Fruit fly (Drosophila melanogaster) whole organism, embryonic: ENCODE data around the gene PGAP2.
A peak's percentile ranks its signal among the peaks of the same experiment; 100 is the strongest.

Source experiments
- ATbp ChIP-seq: fragments of 200-800 bp; sonication (Bioruptor generic); optimal IDR thresholded peaks from 2 replicates; lab custom pipeline; 2017; ENCODE audit warnings: missing biosample characterization, mild to moderate bottlenecking, missing genetic modification characterization, missing genetic modification reagents
- Abd-B ChIP-seq: fragments of 200-800 bp; sonication (Bioruptor generic); optimal IDR thresholded peaks from 2 replicates; lab custom pipeline; 2018; ENCODE audit warnings: missing biosample characterization, mild to moderate bottlenecking, missing genetic modification characterization, moderate library complexity
- B-H1 ChIP-seq: fragments of 200-800 bp; sonication (Bioruptor generic); IDR thresholded peaks from 3 replicates; pipeline ENCODE4 v1.3.6; 2022; ENCODE audit warnings: missing biosample characterization, missing genetic modification characterization
- BtbVII ChIP-seq: fragments of 200-800 bp; sonication (Bioruptor generic); optimal IDR thresholded peaks from 3 replicates; lab custom pipeline; 2017; ENCODE audit warnings: missing biosample characterization, mild to moderate bottlenecking, missing genetic modification characterization
- CG10431 ChIP-seq: fragments of 200-800 bp; sonication (Bioruptor generic); optimal IDR thresholded peaks from 3 replicates; lab custom pipeline; 2018; ENCODE audit warnings: missing biosample characterization, mild to moderate bottlenecking, missing genetic modification characterization
- CG10654 ChIP-seq: fragments of 200-800 bp; sonication (Bioruptor generic); optimal IDR thresholded peaks from 2 replicates; lab custom pipeline; 2016; ENCODE audit warnings: missing biosample characterization, missing genetic modification characterization
- CG12219 ChIP-seq: fragments of 200-800 bp; sonication (Bioruptor generic); optimal IDR thresholded peaks from 3 replicates; lab custom pipeline; 2018; ENCODE audit warnings: missing biosample characterization, mild to moderate bottlenecking, missing genetic modification characterization
- CG12769 ChIP-seq: fragments of 200-800 bp; sonication (Bioruptor generic); optimal IDR thresholded peaks from 2 replicates; lab custom pipeline; 2019; ENCODE audit warnings: missing biosample characterization, mild to moderate bottlenecking, missing genetic modification characterization, moderate library complexity
- CG12942 ChIP-seq: fragments of 200-800 bp; sonication (Bioruptor generic); optimal IDR thresholded peaks from 3 replicates; lab custom pipeline; 2016; ENCODE audit warnings: missing biosample characterization, missing genetic modification characterization
- CG13424 ChIP-seq: fragments of 200-800 bp; sonication (Bioruptor generic); optimal IDR thresholded peaks from 2 replicates; lab custom pipeline; 2019; ENCODE audit warnings: missing biosample characterization, mild to moderate bottlenecking, missing genetic modification characterization, moderate library complexity
- CG13775 ChIP-seq: fragments of 200-800 bp; sonication (Bioruptor generic); optimal IDR thresholded peaks from 3 replicates; lab custom pipeline; 2017; ENCODE audit warnings: missing biosample characterization, mild to moderate bottlenecking, missing genetic modification characterization
- CG15514 ChIP-seq: fragments of 200-800 bp; sonication (Bioruptor generic); optimal IDR thresholded peaks from 3 replicates; lab custom pipeline; 2017; ENCODE audit warnings: missing biosample characterization, missing genetic modification characterization, mild to moderate bottlenecking, moderate library complexity, missing genetic modification reagents
- CG16863 ChIP-seq: fragments of 200-800 bp; sonication (Bioruptor generic); optimal IDR thresholded peaks from 3 replicates; lab custom pipeline; 2016; ENCODE audit warnings: missing biosample characterization, missing genetic modification characterization
- CG1792 ChIP-seq: fragments of 200-800 bp; sonication (Bioruptor generic); optimal IDR thresholded peaks from 2 replicates; lab custom pipeline; 2016; ENCODE audit warnings: missing biosample characterization, missing genetic modification characterization
- CG2712 ChIP-seq: fragments of 200-800 bp; optimal IDR thresholded peaks from 3 replicates; lab custom pipeline; 2019; ENCODE audit warnings: missing biosample characterization, mild to moderate bottlenecking, missing genetic modification characterization, moderate library complexity
- CG3847 ChIP-seq: fragments of 200-800 bp; sonication (Bioruptor generic); IDR thresholded peaks from 2 replicates; pipeline ENCODE4 v1.3.6; 2022; ENCODE audit warnings: missing biosample characterization, missing genetic modification characterization
- CG7786 ChIP-seq: fragments of 200-800 bp; sonication (Bioruptor generic); optimal IDR thresholded peaks from 2 replicates; lab custom pipeline; 2016; ENCODE audit warnings: missing biosample characterization, missing genetic modification characterization
- CG8478 ChIP-seq: fragments of >200 bp; optimal IDR thresholded peaks from 2 replicates; lab custom pipeline; 2018
- D19A ChIP-seq: fragments of 200-800 bp; optimal IDR thresholded peaks from 3 replicates; lab custom pipeline; 2019; ENCODE audit warnings: missing biosample characterization, mild to moderate bottlenecking, missing genetic modification characterization, moderate library complexity
- Deaf1 ChIP-seq: fragments of 200-800 bp; optimal IDR thresholded peaks from 3 replicates; lab custom pipeline; 2019; ENCODE audit warnings: missing biosample characterization, mild to moderate bottlenecking, missing genetic modification characterization, moderate library complexity
- Dfd ChIP-seq, 2 experiments: fragments of >200 bp; optimal IDR thresholded peaks; 2 replicates each; lab custom pipeline; 2017; ENCODE audit warnings: missing biosample characterization in 2 of 2, missing genetic modification characterization in 2 of 2
- Hsf ChIP-seq: fragments of 200-800 bp; sonication (Bioruptor generic); optimal IDR thresholded peaks from 3 replicates; lab custom pipeline; 2016; ENCODE audit warnings: missing biosample characterization, missing genetic modification characterization
- Jarid2 ChIP-seq: fragments of 200-800 bp; sonication (Bioruptor generic); optimal IDR thresholded peaks from 3 replicates; lab custom pipeline; 2017; ENCODE audit warnings: mild to moderate bottlenecking, missing biosample characterization, missing genetic modification reagents, missing genetic modification characterization
- Poxn ChIP-seq: fragments of 200-800 bp; sonication (Bioruptor generic); IDR thresholded peaks from 2 replicates; pipeline ENCODE4 v1.3.6; 2022; ENCODE audit warnings: missing biosample characterization, missing genetic modification characterization
- Usf ChIP-seq: fragments of 200-800 bp; sonication (Bioruptor generic); optimal IDR thresholded peaks from 2 replicates; lab custom pipeline; 2017; ENCODE audit warnings: missing genotype, missing biosample characterization, missing genetic modification characterization
- ase ChIP-seq: fragments of 200-800 bp; sonication (Bioruptor generic); IDR thresholded peaks from 3 replicates; pipeline ENCODE4 v1.3.6; 2022; ENCODE audit warnings: missing biosample characterization, missing genetic modification characterization
- ato ChIP-seq: fragments of 200-800 bp; sonication (Bioruptor generic); IDR thresholded peaks from 2 replicates; pipeline ENCODE4 v1.3.6; 2022; ENCODE audit warnings: missing biosample characterization, missing genetic modification characterization; ENCODE audit not compliant: partially characterized antibody
- bbx ChIP-seq: fragments of 200-800 bp; sonication (Bioruptor generic); IDR thresholded peaks from 2 replicates; pipeline ENCODE4 v1.3.6; 2022; ENCODE audit warnings: missing biosample characterization, missing genetic modification characterization; ENCODE audit not compliant: partially characterized antibody
- chn ChIP-seq: fragments of 200-800 bp; sonication (Bioruptor generic); optimal IDR thresholded peaks from 2 replicates; lab custom pipeline; 2016; ENCODE audit warnings: missing biosample characterization, missing genetic modification characterization
- da ChIP-seq: fragments of 200-800 bp; sonication (Bioruptor generic); optimal IDR thresholded peaks from 2 replicates; lab custom pipeline; 2016; ENCODE audit warnings: missing biosample characterization, missing genetic modification characterization
- fd64A ChIP-seq: fragments of 200-800 bp; sonication (Bioruptor generic); optimal IDR thresholded peaks from 3 replicates; lab custom pipeline; 2018; ENCODE audit warnings: missing biosample characterization, mild to moderate bottlenecking, missing genetic modification characterization
- gfzf ChIP-seq: fragments of 200-800 bp; sonication (Bioruptor generic); optimal IDR thresholded peaks from 2 replicates; lab custom pipeline; 2016; ENCODE audit warnings: missing biosample characterization, mild to moderate bottlenecking, missing genetic modification characterization, moderate library complexity
- gsb-n ChIP-seq: fragments of 200-800 bp; sonication (Bioruptor generic); optimal IDR thresholded peaks from 3 replicates; lab custom pipeline; 2018; ENCODE audit warnings: missing biosample characterization, mild to moderate bottlenecking, missing genetic modification characterization
- ham ChIP-seq: fragments of 200-800 bp; sonication (Bioruptor generic); IDR thresholded peaks from 2 replicates; pipeline ENCODE4 v1.3.6; 2022; ENCODE audit warnings: missing biosample characterization, missing genetic modification characterization
- insv ChIP-seq, 2 experiments: fragments of 200-800 bp; sonication (Bioruptor generic); optimal IDR thresholded peaks; 3 replicates each; lab custom pipeline; 2016 to 2018; ENCODE audit warnings: missing biosample characterization in 2 of 2, missing genetic modification characterization in 2 of 2
- inv ChIP-seq: fragments of 200-800 bp; sonication (Bioruptor generic); IDR thresholded peaks from 2 replicates; pipeline ENCODE4 v1.3.6; 2022; ENCODE audit warnings: missing biosample characterization, missing genetic modification characterization; ENCODE audit not compliant: partially characterized antibody
- lola ChIP-seq, 3 experiments: fragments of >200 bp in 2 of 3; fragments of 200-800 bp in 1 of 3; sonication (Bioruptor generic) in 1 of 3; optimal IDR thresholded peaks; 2 replicates each; lab custom pipeline; 2017 to 2019; ENCODE audit warnings: missing biosample characterization in 3 of 3, missing genetic modification characterization in 3 of 3, mild to moderate bottlenecking in 1 of 3, moderate library complexity in 1 of 3
- luna ChIP-seq: fragments of 200-800 bp; sonication (Bioruptor generic); optimal IDR thresholded peaks from 2 replicates; lab custom pipeline; 2016; ENCODE audit warnings: missing biosample characterization, missing genetic modification characterization
- mirr ChIP-seq: fragments of 200-800 bp; sonication (Bioruptor generic); optimal IDR thresholded peaks from 3 replicates; lab custom pipeline; 2018; ENCODE audit warnings: missing biosample characterization, mild to moderate bottlenecking, missing genetic modification characterization
- nerfin-1 ChIP-seq: fragments of 200-800 bp; sonication (Bioruptor generic); optimal IDR thresholded peaks from 3 replicates; lab custom pipeline; 2019; ENCODE audit warnings: missing biosample characterization, mild to moderate bottlenecking, missing genetic modification characterization, moderate library complexity
- odd ChIP-seq: fragments of 200-800 bp; sonication (Bioruptor generic); optimal IDR thresholded peaks from 2 replicates; lab custom pipeline; 2017; ENCODE audit warnings: missing biosample characterization, mild to moderate bottlenecking, missing genetic modification characterization
- otp ChIP-seq: fragments of 200-800 bp; sonication (Bioruptor generic); IDR thresholded peaks from 3 replicates; pipeline ENCODE4, ENCODE4 v1.3.6; 2022; ENCODE audit warnings: missing biosample characterization, missing genetic modification characterization
- pita ChIP-seq: fragments of 200-800 bp; sonication (Bioruptor generic); optimal IDR thresholded peaks from 2 replicates; lab custom pipeline; 2017; ENCODE audit warnings: missing biosample characterization, mild to moderate bottlenecking, missing genetic modification characterization
- ro ChIP-seq: fragments of 200-800 bp; sonication (Bioruptor generic); IDR thresholded peaks from 2 replicates; pipeline ENCODE4 v1.3.6; 2022; ENCODE audit warnings: missing biosample characterization, missing genetic modification characterization
- sens ChIP-seq: fragments of 200-800 bp; sonication (Bioruptor generic); peaks from one replicate; lab custom pipeline; 2016; ENCODE audit warnings: missing biosample characterization, missing genetic modification characterization
- slp2 ChIP-seq: fragments of 200-800 bp; sonication (Bioruptor generic); optimal IDR thresholded peaks from 2 replicates; lab custom pipeline; 2016; ENCODE audit warnings: missing biosample characterization, missing genetic modification characterization
- stwl ChIP-seq: fragments of 200-800 bp; sonication (Bioruptor generic); optimal IDR thresholded peaks from 3 replicates; lab custom pipeline; 2018; ENCODE audit warnings: missing biosample characterization, mild to moderate bottlenecking, missing genetic modification characterization, moderate library complexity
- tio ChIP-seq: fragments of 200-800 bp; sonication (Bioruptor generic); optimal IDR thresholded peaks from 2 replicates; lab custom pipeline; 2017; ENCODE audit warnings: missing biosample characterization, missing genetic modification characterization, inconsistent platforms
- vnd ChIP-seq: fragments of 200-800 bp; sonication (Bioruptor generic); IDR thresholded peaks from 3 replicates; pipeline ENCODE4 v1.3.6; 2022; ENCODE audit warnings: missing biosample characterization, missing genetic modification characterization; ENCODE audit not compliant: partially characterized antibody
- wdn ChIP-seq: fragments of 200-800 bp; sonication (Bioruptor generic); IDR thresholded peaks from 2 replicates; pipeline ENCODE4 v1.3.6; 2022; ENCODE audit warnings: missing biosample characterization, missing genetic modification characterization

Gene PGAP2

DNA sequence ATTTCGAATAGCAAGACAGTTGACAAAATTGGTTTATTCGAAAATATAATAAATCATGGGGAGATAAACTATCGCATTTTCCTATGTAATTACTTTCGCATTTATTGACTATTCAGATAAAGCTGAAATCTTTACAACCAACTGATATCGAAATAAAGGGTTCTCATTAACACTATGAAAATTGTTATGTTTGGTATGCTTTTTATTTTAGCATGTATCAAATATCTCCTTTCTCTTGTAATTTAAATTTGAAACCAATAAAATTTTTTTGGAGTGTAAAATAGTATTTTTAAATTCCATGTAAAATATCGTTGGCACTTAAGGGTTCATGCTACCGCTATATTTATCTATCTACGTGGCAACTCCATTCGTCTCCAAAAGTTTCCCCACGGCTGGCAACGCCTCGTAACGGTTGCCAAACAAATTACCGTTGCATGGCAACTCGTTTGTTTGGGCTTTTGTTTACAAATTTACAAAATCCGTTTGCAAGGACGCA, 35.8 kb upstream of the PGAP2 start, which contains the start of gene CG13949 (continued):
- peak; percentile 38 for TF ChIP-seq gsb-n (tag; lab: Kevin White, UChicago)
- TF ChIP-seq vnd, result no peak
- peak; percentile 64 for TF ChIP-seq stwl (tag; lab: Kevin White, UChicago)
- peak in 1 of 3 experiments; percentile 35 for TF ChIP-seq lola (GFP tag; optimal IDR thresholded peaks at IDR 0.05; lab: Kevin White, UChicago)
- TF ChIP-seq Jarid2 (GFP tag; lab: Kevin White, UChicago), result peak; percentile 22
- TF ChIP-seq Deaf1, result peak; percentile 33
- TF ChIP-seq CG7786 (GFP tag; lab: Kevin White, UChicago), result no peak
- peak; percentile 23 for TF ChIP-seq CG16863 (GFP tag; lab: Kevin White, UChicago)
- peak; percentile 92 for TF ChIP-seq CG3847 (GFP tag; lab: Robert Waterston, UW)
- TF ChIP-seq CG1792, result peak; percentile 47
- TF ChIP-seq bbx (GFP tag; lab: Robert Waterston, UW), result peak; percentile 64; the same call in 1 of the 2 replicates
- TF ChIP-seq da (GFP tag; lab: Kevin White, UChicago), result no peak
- TF ChIP-seq D19A (tag; lab: Kevin White, UChicago), result no peak
- TF ChIP-seq CG12219 (GFP tag; lab: Kevin White, UChicago), result peak; percentile 22
- no peak for TF ChIP-seq ham (GFP tag; lab: Robert Waterston, UW)
- peak; percentile 42 for TF ChIP-seq BtbVII (GFP tag; lab: Kevin White, UChicago)
- peak in 1 of 2 experiments; percentile 3 for TF ChIP-seq insv (GFP tag; optimal IDR thresholded peaks at IDR 0.05; lab: Kevin White, UChicago)
- TF ChIP-seq Hsf (GFP tag; lab: Kevin White, UChicago), result peak; percentile 64
- TF ChIP-seq CG13424 (tag; lab: Kevin White, UChicago), result peak; percentile 68
- TF ChIP-seq CG15514 (GFP tag; lab: Kevin White, UChicago), result peak; percentile 70
- TF ChIP-seq CG10431 (GFP tag; lab: Kevin White, UChicago), result no peak
- TF ChIP-seq Dfd (GFP tag; optimal IDR thresholded peaks at IDR 0.05; lab: Kevin White, UChicago), result no peak
- TF ChIP-seq luna (GFP tag; lab: Kevin White, UChicago), result no peak
- TF ChIP-seq tio (GFP tag; lab: Kevin White, UChicago), result no peak
- TF ChIP-seq CG13775, result peak; percentile 36
- TF ChIP-seq ro (GFP tag; lab: Robert Waterston, UW), result no peak
- TF ChIP-seq otp (GFP tag; lab: Robert Waterston, UW), result no peak
- TF ChIP-seq Usf (GFP tag; lab: Kevin White, UChicago), result no peak
- TF ChIP-seq CG2712 (tag; lab: Kevin White, UChicago), result peak; percentile 70
- peak; percentile 73 for TF ChIP-seq B-H1 (GFP tag; lab: Robert Waterston, UW)
- no peak for TF ChIP-seq ato (GFP tag; lab: Robert Waterston, UW)
- TF ChIP-seq pita (GFP tag; lab: Kevin White, UChicago), result peak; percentile 47
- TF ChIP-seq gfzf (GFP tag; lab: Kevin White, UChicago), result peak; percentile 32
- peak; percentile 46; the same call in 1 of the 2 replicates for TF ChIP-seq inv (GFP tag; lab: Robert Waterston, UW)
- TF ChIP-seq odd (GFP tag; lab: Kevin White, UChicago), result peak; percentile 22
- TF ChIP-seq CG10654, result peak; percentile 26
- peak; percentile 46 for TF ChIP-seq slp2
- TF ChIP-seq Abd-B (GFP tag; lab: Kevin White, UChicago), result peak; percentile 21
- 0 out of 2 replicates have a peak, but pooled peaks have one; percentile 8 for TF ChIP-seq Poxn (GFP tag; lab: Robert Waterston, UW)
- peak; percentile 38 for TF ChIP-seq CG12769 (tag; lab: Kevin White, UChicago)
- TF ChIP-seq chn (GFP tag; lab: Kevin White, UChicago), result peak; percentile 48
- no peak for TF ChIP-seq fd64A
- peak; percentile 94 for TF ChIP-seq sens
- TF ChIP-seq CG12942, result peak; percentile 37
- peak; percentile 37 for TF ChIP-seq ATbp (GFP tag; lab: Kevin White, UChicago)
- TF ChIP-seq nerfin-1 (tag; lab: Kevin White, UChicago), result peak; percentile 43
- peak; percentile 90 for TF ChIP-seq mirr (GFP tag; lab: Kevin White, UChicago)
- TF ChIP-seq wdn (GFP tag; lab: Robert Waterston, UW), result peak; percentile 64; the same call in 1 of the 2 replicates
- TF ChIP-seq CG8478, result peak; percentile 17
- TF ChIP-seq ase, result peak; percentile 71; the same call in 2 of the 3 replicates
